Worm (Caenorhabditis elegans): Measurements from ENCODE around the gene F13D12.8.

F13D12.8 gene

ce11 chrII:11751615-11752174, 19.3 kb upstream of the F13D12.8 start:
- no peak for TF ChIP-seq nhr-2 (tag; optimal IDR thresholded peaks at IDR 0.05)
- TF ChIP-seq ceh-83 (GFP tag; optimal IDR thresholded peaks at IDR 0.05): no peak
- peak; percentile 22 for TF ChIP-seq mep-1 (tag; optimal IDR thresholded peaks at IDR 0.05)
- no peak for TF ChIP-seq elt-3 (tag; optimal IDR thresholded peaks at IDR 0.05)
- TF ChIP-seq unc-62 (GFP tag; optimal IDR thresholded peaks at IDR 0.05): peak; percentile 15
- no peak for TF ChIP-seq unc-120 (tag; optimal IDR thresholded peaks at IDR 0.05; ENCODE audit: poor library complexity, severe bottlenecking)
- TF ChIP-seq zip-8 (tag; optimal IDR thresholded peaks at IDR 0.05): no peak
- no peak for TF ChIP-seq nhr-28 (tag; optimal IDR thresholded peaks at IDR 0.05)
- TF ChIP-seq M03D4.4 (tag; optimal IDR thresholded peaks at IDR 0.05): no peak
- no peak for TF ChIP-seq ztf-11 (tag; optimal IDR thresholded peaks at IDR 0.05)
- TF ChIP-seq blmp-1 (tag; optimal IDR thresholded peaks at IDR 0.05): no peak
- no peak for TF ChIP-seq ham-2 (GFP tag; optimal IDR thresholded peaks at IDR 0.05)
- no peak for TF ChIP-seq snpc-4 (tag; optimal IDR thresholded peaks at IDR 0.05)
- no peak for TF ChIP-seq hlh-1 (tag; optimal IDR thresholded peaks at IDR 0.05)
- peak; percentile 76 for TF ChIP-seq ces-1 (GFP tag; optimal IDR thresholded peaks at IDR 0.05)
- TF ChIP-seq drap-1 (GFP tag; optimal IDR thresholded peaks at IDR 0.05): no peak
- TF ChIP-seq mls-2 (tag; optimal IDR thresholded peaks at IDR 0.05): peak; percentile 54

DNA sequence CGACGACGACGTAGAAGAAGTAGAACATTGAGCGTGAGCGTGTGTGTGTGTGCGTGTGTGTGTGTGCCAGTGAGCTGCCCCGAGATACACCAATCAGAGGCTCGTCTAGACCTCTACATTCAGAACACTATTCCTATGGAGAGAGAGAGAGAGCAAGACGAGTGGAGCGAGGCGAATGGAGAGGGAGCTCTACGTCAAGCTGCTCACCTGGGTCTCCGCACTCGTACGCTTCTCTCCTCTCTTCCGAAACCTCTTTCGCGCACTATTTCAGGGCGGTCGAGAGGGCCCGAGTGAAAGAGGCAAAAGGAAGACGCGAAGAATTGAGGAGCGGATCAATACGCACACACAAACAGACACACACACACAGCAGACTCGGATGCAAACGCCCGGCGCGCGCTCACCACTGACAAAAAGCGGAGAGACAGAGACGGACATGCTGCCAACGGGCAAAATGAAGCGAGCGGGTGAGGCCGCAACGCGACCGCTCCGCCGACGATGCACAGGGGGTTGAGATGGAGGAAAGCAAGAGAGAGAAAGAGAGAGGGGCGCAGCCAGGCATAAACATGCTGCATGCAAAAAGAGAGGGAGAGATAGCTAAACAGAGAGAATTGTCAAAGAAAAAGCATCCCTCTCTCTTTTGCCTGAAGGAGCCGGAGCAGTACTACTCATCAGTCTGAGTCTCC, 17.2 kb upstream of the F13D12.8 start:
- TF ChIP-seq blmp-1 (tag; optimal IDR thresholded peaks at IDR 0.05): no peak
- peak; percentile 35 for TF ChIP-seq nhr-237 (tag; optimal IDR thresholded peaks at IDR 0.05)
- TF ChIP-seq snpc-4 (tag; optimal IDR thresholded peaks at IDR 0.05): no peak
- no peak for TF ChIP-seq zip-8 (tag; optimal IDR thresholded peaks at IDR 0.05)
- no peak for TF ChIP-seq mab-5 (tag; optimal IDR thresholded peaks at IDR 0.05)
- TF ChIP-seq nhr-2 (tag; optimal IDR thresholded peaks at IDR 0.05): peak; percentile 22
- peak; percentile 32 for TF ChIP-seq flh-1 (GFP tag; optimal IDR thresholded peaks at IDR 0.05)
- no peak for TF ChIP-seq bed-3 (GFP tag; optimal IDR thresholded peaks at IDR 0.05)
- TF ChIP-seq nhr-12 (tag; optimal IDR thresholded peaks at IDR 0.05): no peak
- TF ChIP-seq elt-1 (tag; optimal IDR thresholded peaks at IDR 0.05; ENCODE audit: borderline replicate concordance, insufficient read depth): no peak
- peak; percentile 99 for TF ChIP-seq unc-120 (tag; optimal IDR thresholded peaks at IDR 0.05; ENCODE audit: poor library complexity, severe bottlenecking)
- TF ChIP-seq ceh-83 (GFP tag; optimal IDR thresholded peaks at IDR 0.05): peak; percentile 74
- TF ChIP-seq cnd-1 (tag; optimal IDR thresholded peaks at IDR 0.05): peak; percentile 29
- TF ChIP-seq ceh-43 (GFP tag; optimal IDR thresholded peaks at IDR 0.05): no peak
- no peak for TF ChIP-seq ztf-11 (tag; optimal IDR thresholded peaks at IDR 0.05)
- peak; percentile 76 for TF ChIP-seq hlh-1 (tag; optimal IDR thresholded peaks at IDR 0.05)
- peak; percentile 9 for TF ChIP-seq unc-39 (tag; optimal IDR thresholded peaks at IDR 0.05)
- TF ChIP-seq drap-1 (GFP tag; optimal IDR thresholded peaks at IDR 0.05): peak; percentile 78
- peak; percentile 65 for TF ChIP-seq mls-2 (tag; optimal IDR thresholded peaks at IDR 0.05)
- TF ChIP-seq lsy-2 (tag; optimal IDR thresholded peaks at IDR 0.05): peak; percentile 67
- peak; percentile 54 for TF ChIP-seq lin-13 (tag; optimal IDR thresholded peaks at IDR 0.05)
- no peak for TF ChIP-seq nhr-76 (tag; optimal IDR thresholded peaks at IDR 0.05)
- TF ChIP-seq M03D4.4 (tag; optimal IDR thresholded peaks at IDR 0.05): peak; percentile 83
- no peak for TF ChIP-seq elt-3 (tag; optimal IDR thresholded peaks at IDR 0.05)
- TF ChIP-seq sptf-1 (tag; optimal IDR thresholded peaks at IDR 0.05): peak; percentile 58
- no peak for TF ChIP-seq nhr-28 (tag; optimal IDR thresholded peaks at IDR 0.05)
- TF ChIP-seq lin-32 (GFP tag; optimal IDR thresholded peaks at IDR 0.05): peak; percentile 36
- no peak for TF ChIP-seq sem-2 (GFP tag; optimal IDR thresholded peaks at IDR 0.05)
- peak; percentile 74 for TF ChIP-seq pha-4 (tag; optimal IDR thresholded peaks at IDR 0.05)
- TF ChIP-seq ces-1 (GFP tag; optimal IDR thresholded peaks at IDR 0.05): peak; percentile 42
- TF ChIP-seq ceh-39 (tag; optimal IDR thresholded peaks at IDR 0.05): peak; percentile 31
- peak; percentile 51 for TF ChIP-seq tbx-8 (GFP tag; optimal IDR thresholded peaks at IDR 0.05)
- TF ChIP-seq ham-2 (GFP tag; optimal IDR thresholded peaks at IDR 0.05): peak; percentile 99
- peak; percentile 65 for TF ChIP-seq mep-1 (tag; optimal IDR thresholded peaks at IDR 0.05)
- peak; percentile 71 for TF ChIP-seq unc-62 (GFP tag; optimal IDR thresholded peaks at IDR 0.05)

ce11 chrII:11748494-11748893, 16.1 kb upstream of the F13D12.8 start, which contains the start of the genes F44E5.17 and gpb-1:
TSS of gene F44E5.17 (minus strand) at chrII:11748594.
TSS of gene gpb-1 (minus strand) at chrII:11748611.
- TF ChIP-seq lin-13 (tag; optimal IDR thresholded peaks at IDR 0.05) (no peak), blmp-1 (tag; optimal IDR thresholded peaks at IDR 0.05) (no peak), elt-3 (tag; optimal IDR thresholded peaks at IDR 0.05) (no peak), mab-5 (tag; optimal IDR thresholded peaks at IDR 0.05) (no peak), M03D4.4 (tag; optimal IDR thresholded peaks at IDR 0.05) (no peak), nhr-12 (tag; optimal IDR thresholded peaks at IDR 0.05) (no peak), mls-2 (tag; optimal IDR thresholded peaks at IDR 0.05) (no peak)
